Worm (Caenorhabditis elegans) whole organism, young adult: ENCODE measurements around the gene tbc-12.

Source experiments
- C17E4.6 ChIP-seq: fragments of 200-800 bp; sonication (Bioruptor generic); IDR thresholded peaks from 2 replicates; pipeline ENCODE4 v1.3.6; 2022; ENCODE audit warnings: missing genetic modification reagents, missing genetic modification characterization, missing compliant biosample characterization
- K12H6.12 ChIP-seq: fragments of 200-800 bp; sonication (Bioruptor generic); optimal IDR thresholded peaks from 2 replicates; lab custom pipeline; 2018; ENCODE audit warnings: mild to moderate bottlenecking, missing genetic modification characterization, missing compliant biosample characterization
- T26A5.8 ChIP-seq: sonication (generic microtip); optimal IDR thresholded peaks from 2 replicates; lab custom pipeline; 2016; ENCODE audit warnings: missing genetic modification characterization, missing compliant biosample characterization
- Y56A3A.18 ChIP-seq: fragments of 200-800 bp; sonication (Bioruptor generic); IDR thresholded peaks from 2 replicates; pipeline ENCODE4 v1.3.6; 2022; ENCODE audit warnings: missing genetic modification reagents, missing genetic modification characterization, missing compliant biosample characterization
- akir-1 ChIP-seq: fragments of 200-800 bp; sonication (Bioruptor generic); optimal IDR thresholded peaks from 2 replicates; lab custom pipeline; 2018; ENCODE audit warnings: mild to moderate bottlenecking, missing genetic modification characterization, moderate library complexity, missing compliant biosample characterization
- aptf-2 ChIP-seq: fragments of 200-800 bp; sonication (Bioruptor generic); conservative IDR thresholded peaks from 2 replicates; pipeline ENCODE4 v1.3.6; 2022; ENCODE audit warnings: missing genetic modification reagents, missing genetic modification characterization, missing compliant biosample characterization
- cebp-1 ChIP-seq, 2 experiments: fragments of 200-800 bp in 1 of 2; sonication (Bioruptor generic) in 1 of 2; sonication (generic microtip) in 1 of 2; IDR thresholded peaks in 1 of 2; optimal IDR thresholded peaks in 1 of 2; 2 replicates each; pipeline versions ENCODE4 v1.3.6 to Lab custom; 2017 to 2022; ENCODE audit warnings: missing compliant biosample characterization in 2 of 2, missing genetic modification characterization in 2 of 2, mild to moderate bottlenecking in 1 of 2, missing genetic modification reagents in 1 of 2, moderate library complexity in 1 of 2
- ceh-58 ChIP-seq: fragments of 200-800 bp; sonication (Bioruptor generic); IDR thresholded peaks from 2 replicates; pipeline ENCODE4 v1.3.6; 2022; ENCODE audit warnings: missing genetic modification characterization, missing compliant biosample characterization
- die-1 ChIP-seq: sonication (generic microtip); optimal IDR thresholded peaks from 2 replicates; lab custom pipeline; 2016; ENCODE audit warnings: missing genotype, mild to moderate bottlenecking, missing genetic modification characterization, missing compliant biosample characterization
- dox-1 ChIP-seq: fragments of 200-800 bp; sonication (Bioruptor generic); IDR thresholded peaks from 2 replicates; pipeline ENCODE4 v1.3.6; 2022; ENCODE audit warnings: missing genetic modification reagents, missing genetic modification characterization, missing compliant biosample characterization
- egrh-3 ChIP-seq: fragments of 200-800 bp; sonication (Bioruptor generic); IDR thresholded peaks from 2 replicates; pipeline ENCODE4 v1.3.6; 2022; ENCODE audit warnings: missing genetic modification reagents, missing genetic modification characterization, missing compliant biosample characterization
- hlh-12 ChIP-seq: sonication (generic microtip); optimal IDR thresholded peaks from 2 replicates; lab custom pipeline; 2016; ENCODE audit warnings: missing genetic modification characterization, missing compliant biosample characterization
- hmg-1.2 ChIP-seq: fragments of 200-800 bp; sonication (Bioruptor generic); IDR thresholded peaks from 2 replicates; pipeline ENCODE4 v1.3.6; 2022; ENCODE audit warnings: missing genetic modification reagents, missing genetic modification characterization, missing compliant biosample characterization
- let-526 ChIP-seq: fragments of 200-800 bp; sonication (Bioruptor generic); IDR thresholded peaks from 2 replicates; pipeline ENCODE4 v1.3.6; 2022; ENCODE audit warnings: missing genetic modification reagents, missing genetic modification characterization, missing compliant biosample characterization
- let-607 ChIP-seq, 2 experiments: fragments of 200-800 bp in 1 of 2; sonication (Bioruptor generic) in 1 of 2; sonication (generic microtip) in 1 of 2; optimal IDR thresholded peaks; 2 replicates each; lab custom pipeline; 2016 to 2018; ENCODE audit warnings: mild to moderate bottlenecking in 2 of 2, missing compliant biosample characterization in 2 of 2, missing genetic modification characterization in 2 of 2, moderate library complexity in 2 of 2, missing genotype in 1 of 2
- lin-26 ChIP-seq: fragments of 200-800 bp; sonication (Bioruptor generic); IDR thresholded peaks from 2 replicates; pipeline ENCODE4 v1.3.6; 2022; ENCODE audit warnings: missing genetic modification reagents, missing genetic modification characterization, missing compliant biosample characterization
- lir-1 ChIP-seq: fragments of 200-800 bp; sonication (Bioruptor generic); conservative IDR thresholded peaks from 2 replicates; pipeline ENCODE4 v1.3.6; 2022; ENCODE audit warnings: missing genetic modification reagents, missing genetic modification characterization, missing compliant biosample characterization
- madf-6 ChIP-seq: fragments of 200-800 bp; sonication (Bioruptor generic); IDR thresholded peaks from 2 replicates; pipeline ENCODE4 v1.3.6; 2022; ENCODE audit warnings: missing genetic modification reagents, missing genetic modification characterization, missing compliant biosample characterization
- mel-28 ChIP-seq: sonication (generic microtip); optimal IDR thresholded peaks from 2 replicates; lab custom pipeline; 2016; ENCODE audit warnings: borderline replicate concordance, mild to moderate bottlenecking, missing genetic modification characterization, missing compliant biosample characterization
- mes-4 ChIP-seq: sonication (generic microtip); optimal IDR thresholded peaks from 2 replicates; lab custom pipeline; 2016; ENCODE audit warnings: missing genotype, missing genetic modification characterization, missing compliant biosample characterization
- nfya-2 ChIP-seq: fragments of 200-800 bp; sonication (Bioruptor generic); IDR thresholded peaks from 2 replicates; pipeline ENCODE4 v1.3.6; 2022; ENCODE audit warnings: missing genetic modification reagents, missing genetic modification characterization, missing compliant biosample characterization
- nhr-120 ChIP-seq: fragments of 200-800 bp; sonication (Bioruptor generic); IDR thresholded peaks from 2 replicates; pipeline ENCODE4 v1.3.6; 2022; ENCODE audit warnings: missing genetic modification characterization, missing compliant biosample characterization
- snpc-1.3 ChIP-seq: sonication (generic microtip); optimal IDR thresholded peaks from 2 replicates; lab custom pipeline; 2017; ENCODE audit warnings: missing genetic modification characterization, mild to moderate bottlenecking, missing compliant biosample characterization, antibody characterized with exemption, moderate library complexity, missing genotype, missing genetic modification reagents; ENCODE audit not compliant: insufficient read depth
- zfh-2 ChIP-seq: fragments of 200-800 bp; sonication (Bioruptor generic); conservative IDR thresholded peaks from 2 replicates; pipeline ENCODE4 v1.3.6; 2022; ENCODE audit warnings: missing genetic modification reagents, missing genetic modification characterization, missing compliant biosample characterization
- ztf-18 ChIP-seq: sonication (generic microtip); optimal IDR thresholded peaks from 2 replicates; lab custom pipeline; 2016; ENCODE audit warnings: missing genotype, mild to moderate bottlenecking, missing genetic modification characterization, missing compliant biosample characterization
- ztf-22 ChIP-seq: fragments of 200-800 bp; sonication (Bioruptor generic); optimal IDR thresholded peaks from 2 replicates; lab custom pipeline; 2018; ENCODE audit warnings: mild to moderate bottlenecking, missing genetic modification characterization, moderate library complexity, missing compliant biosample characterization
- ztf-25 ChIP-seq: fragments of 200-800 bp; sonication (Bioruptor generic); IDR thresholded peaks from 2 replicates; pipeline ENCODE4 v1.3.6; 2022; ENCODE audit warnings: missing genetic modification reagents, missing genetic modification characterization, missing compliant biosample characterization
- ztf-28 ChIP-seq: fragments of 200-800 bp; sonication (Bioruptor generic); IDR thresholded peaks from 2 replicates; pipeline ENCODE4 v1.3.6; 2022; ENCODE audit warnings: missing genetic modification reagents, missing genetic modification characterization, missing compliant biosample characterization
- ztf-6 ChIP-seq: fragments of 200-800 bp; sonication (Bioruptor generic); IDR thresholded peaks from 2 replicates; pipeline ENCODE4 v1.3.6; 2022; ENCODE audit warnings: missing genetic modification reagents, missing genetic modification characterization, missing compliant biosample characterization

The tbc-12 gene

DNA sequence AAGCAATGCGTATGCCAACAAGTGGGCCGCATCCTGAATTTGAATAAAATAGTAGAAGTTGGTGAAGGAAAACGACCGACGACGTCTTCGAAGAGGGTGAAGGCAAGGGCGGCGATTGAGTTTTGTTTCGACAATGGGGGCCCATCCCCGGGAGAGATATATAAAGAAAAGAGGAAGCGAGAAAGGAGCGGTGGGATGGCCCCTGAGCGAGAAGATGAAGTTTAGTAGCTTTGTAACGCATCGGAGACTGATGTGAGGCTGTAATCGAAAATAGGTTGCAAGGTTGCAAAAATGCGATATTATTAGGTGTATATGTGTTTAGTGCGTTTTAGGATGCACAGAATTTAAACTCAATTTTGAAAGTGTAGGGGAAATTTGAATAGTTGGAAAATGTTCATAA, 9.6 kb downstream of the tbc-12 start:
- TF ChIP-seq let-607 (tag; optimal IDR thresholded peaks at IDR 0.05; lab: Kevin White, UChicago) = no peak
- no peak for TF ChIP-seq zfh-2 (GFP tag; lab: Robert Waterston, UW)
- TF ChIP-seq nfya-2 = no peak
- no peak for TF ChIP-seq T26A5.8 (tag; lab: Kevin White, UChicago)
- peak; percentile 40; the same call in 1 of the 2 replicates for TF ChIP-seq dox-1

DNA sequence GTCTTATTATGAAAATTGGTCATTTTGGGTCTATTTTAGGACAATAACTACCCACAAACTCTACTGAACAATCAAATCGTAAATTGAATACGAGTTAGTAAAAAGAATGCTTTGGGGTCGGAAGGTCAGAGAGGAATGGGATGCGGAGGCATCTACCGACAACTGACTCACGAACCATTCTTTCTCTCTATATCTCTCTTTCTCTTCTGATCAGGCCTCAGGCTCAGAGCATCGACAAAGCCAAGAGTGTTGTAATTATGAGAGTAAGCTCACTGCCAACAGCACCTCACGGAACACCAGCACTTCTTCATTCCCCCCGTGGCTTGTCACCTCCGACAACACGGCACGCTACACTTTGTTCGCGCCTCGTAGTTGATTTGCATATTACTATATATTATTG, 11.8 kb downstream of the tbc-12 start:
- TF ChIP-seq hmg-1.2 (GFP tag; lab: Robert Waterston, UW) (no peak), madf-6 (no peak), die-1 (tag; lab: Kevin White, UChicago) (no peak), hlh-12 (no peak), akir-1 (no peak), nfya-2 (no peak), K12H6.12 (tag; lab: Kevin White, UChicago) (no peak)

DNA sequence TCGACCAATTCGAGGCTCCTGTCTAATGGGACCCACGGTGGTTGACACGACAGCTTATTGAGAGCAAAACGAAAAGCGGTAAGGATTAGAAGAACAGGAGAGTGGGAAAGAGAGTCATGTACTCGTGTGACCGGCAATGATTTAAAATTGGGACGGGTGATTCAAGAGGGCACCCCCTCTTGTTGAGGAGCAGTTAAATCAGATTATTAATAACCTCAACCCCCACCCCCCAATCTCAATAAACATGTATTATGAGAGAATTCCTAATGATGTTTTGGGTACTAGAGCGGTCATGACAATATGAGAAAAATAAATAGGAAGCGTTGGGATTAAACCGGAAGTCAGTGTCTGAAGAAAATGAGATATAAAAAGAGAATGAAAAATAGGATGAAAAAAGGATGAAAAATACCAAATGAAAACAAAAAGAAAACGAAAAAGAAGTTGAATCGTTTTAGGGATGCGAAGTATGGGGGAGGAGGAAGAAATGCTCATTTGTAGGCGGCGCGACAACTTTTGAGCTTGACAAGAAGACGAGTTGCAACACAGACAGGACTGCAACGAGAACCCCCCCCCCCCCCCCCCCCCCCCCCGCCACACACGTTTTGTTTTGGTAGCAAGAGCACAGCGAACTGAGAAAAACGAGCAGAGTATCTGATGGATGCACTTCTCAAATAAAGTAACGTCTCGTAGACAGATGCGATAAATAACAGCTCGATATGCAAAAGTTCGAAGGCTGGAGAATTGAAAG, 15.1 kb downstream of the tbc-12 start:
- TF ChIP-seq ztf-6 (no peak), lin-26 (GFP tag; lab: Robert Waterston, UW) (no peak), ceh-58 (GFP tag; lab: Robert Waterston, UW) (no peak), egrh-3 (GFP tag; lab: Robert Waterston, UW) (peak; percentile 65; the same call in 1 of the 2 replicates)

DNA sequence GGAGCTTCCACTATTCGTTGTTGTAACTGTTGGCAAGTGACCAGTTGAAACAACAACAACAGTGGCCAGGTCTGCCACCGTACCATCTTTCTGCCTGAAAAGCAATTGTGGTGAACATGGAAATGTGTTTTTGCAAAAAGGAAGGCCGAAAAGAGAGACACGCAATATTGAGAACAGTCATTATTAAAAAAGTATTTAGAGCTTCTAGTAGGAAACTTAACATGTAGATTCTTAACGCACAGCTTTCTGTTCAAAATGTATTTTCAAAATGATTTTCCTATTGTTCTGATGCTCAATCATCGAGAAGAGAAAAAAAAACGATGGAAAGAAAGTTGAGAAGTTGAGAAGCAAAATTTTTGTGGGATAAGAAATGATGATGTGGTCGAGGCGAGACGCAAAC, 17.0 kb downstream of the tbc-12 start, which contains the start of gene syg-1:
Gene syg-1, minus strand, starts transcription at position 101 of the 400 bp plus-strand sequence.
- TF ChIP-seq akir-1 (no peak), aptf-2 (no peak), Y56A3A.18 (GFP tag; lab: Robert Waterston, UW) (no peak), snpc-1.3 (tag; lab: Kevin White, UChicago) (no peak), mel-28 (tag; lab: Kevin White, UChicago) (no peak), C17E4.6 (GFP tag; lab: Robert Waterston, UW) (no peak), ztf-18 (tag; lab: Kevin White, UChicago) (no peak), nhr-120 (GFP tag; lab: Robert Waterston, UW) (no peak), mes-4 (tag; lab: Kevin White, UChicago) (no peak), cebp-1 (GFP tag; IDR thresholded peaks at IDR 0.05; lab: Robert Waterston, UW) (no peak), cebp-1 (tag; optimal IDR thresholded peaks at IDR 0.05; lab: Kevin White, UChicago) (no peak), lir-1 (no peak), ztf-25 (no peak), ztf-22 (GFP tag; lab: Kevin White, UChicago) (no peak), let-526 (no peak)

DNA sequence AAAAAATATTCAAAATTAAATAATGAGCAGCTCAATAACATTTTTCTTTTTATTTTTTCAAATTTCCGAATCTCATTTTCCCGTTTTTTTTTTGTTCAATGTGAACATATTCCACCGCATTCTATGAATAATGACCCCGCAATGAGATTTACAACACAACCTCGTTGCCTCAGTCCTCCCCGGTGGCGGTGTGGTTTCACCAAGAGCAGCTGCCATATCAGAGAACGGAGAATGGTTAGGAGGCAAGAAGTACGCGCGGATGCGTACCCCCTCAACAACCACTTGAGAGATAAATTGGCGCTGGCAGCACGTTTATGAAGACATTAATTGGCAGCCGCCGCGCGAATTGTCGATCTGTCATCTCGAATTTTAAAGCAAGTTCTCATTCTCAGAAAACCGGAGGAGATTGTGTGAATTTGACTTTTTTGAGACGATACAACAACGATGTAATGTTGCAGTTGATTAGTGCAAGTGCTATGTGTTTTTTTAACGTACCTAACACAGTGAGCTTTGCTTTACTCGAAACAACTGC, 18.5 kb downstream of the tbc-12 start:
- TF ChIP-seq zfh-2 (GFP tag; lab: Robert Waterston, UW) (0 out of 2 replicates have a peak, but pooled peaks have one; percentile 40), ztf-28 (GFP tag; lab: Robert Waterston, UW) (no peak)
- TF ChIP-seq, all 124 proteins: peak for 1
